Fruit fly (Drosophila melanogaster): ENCODE data around the gene Taf10b.

Gene Taf10b

dm6 chr2L:2734946-2735345 lies 32.7 kb downstream of the Taf10b start (continued):
- 0 out of 3 replicates have a peak, but pooled peaks have one; percentile 43 for TF ChIP-seq row (GFP tag; IDR thresholded peaks at IDR 0.05)
- peak; percentile 44 for TF ChIP-seq pho (GFP tag; optimal IDR thresholded peaks at IDR 0.05)
- TF ChIP-seq Hr39 (optimal IDR thresholded peaks at IDR 0.05): no peak
- TF ChIP-seq zfh1 (GFP tag; IDR thresholded peaks at IDR 0.05): no peak
- TF ChIP-seq ind (GFP tag; optimal IDR thresholded peaks at IDR 0.05): no peak
- TF ChIP-seq CG7357 (GFP tag; IDR thresholded peaks at IDR 0.05): 0 out of 3 replicates have a peak, but pooled peaks have one; percentile 27
- no peak for TF ChIP-seq CG12659 (GFP tag; optimal IDR thresholded peaks at IDR 0.05)
- no peak for TF ChIP-seq NfI (GFP tag; optimal IDR thresholded peaks at IDR 0.05)
- TF ChIP-seq scrt (GFP tag; optimal IDR thresholded peaks at IDR 0.05): no peak
- TF ChIP-seq CG17359 (tag; optimal IDR thresholded peaks at IDR 0.05): no peak
- no peak for TF ChIP-seq Hsf (GFP tag; optimal IDR thresholded peaks at IDR 0.05)
- peak; percentile 17 for TF ChIP-seq CG18619 (GFP tag; optimal IDR thresholded peaks at IDR 0.05)
- TF ChIP-seq Taf1 (GFP tag; IDR thresholded peaks at IDR 0.05): no peak
- no peak for TF ChIP-seq CG6654 (GFP tag; optimal IDR thresholded peaks at IDR 0.05)
- no peak for TF ChIP-seq CG9876 (GFP tag; optimal IDR thresholded peaks at IDR 0.05)
- TF ChIP-seq Ets65A (GFP tag): peak; percentile 43
- no peak for TF ChIP-seq CG10543 (GFP tag; optimal IDR thresholded peaks at IDR 0.05)
- TF ChIP-seq Antp (GFP tag; optimal IDR thresholded peaks at IDR 0.05): peak; percentile 11
- no peak for TF ChIP-seq nmo (GFP tag; optimal IDR thresholded peaks at IDR 0.05)
- TF ChIP-seq Asciz (GFP tag; optimal IDR thresholded peaks at IDR 0.05): no peak
- no peak for TF ChIP-seq CG13894 (tag; optimal IDR thresholded peaks at IDR 0.05)
- no peak for TF ChIP-seq Dad (GFP tag; optimal IDR thresholded peaks at IDR 0.05)
- TF ChIP-seq NC2β (GFP tag; optimal IDR thresholded peaks at IDR 0.05): no peak
- TF ChIP-seq ara (GFP tag; IDR thresholded peaks at IDR 0.05): no peak
- peak; percentile 12 for TF ChIP-seq CHES-1-like (GFP tag; optimal IDR thresholded peaks at IDR 0.05)
- TF ChIP-seq pros (GFP tag; optimal IDR thresholded peaks at IDR 0.05): no peak
- TF ChIP-seq yki (optimal IDR thresholded peaks at IDR 0.05): no peak
- TF ChIP-seq CG2202 (tag; optimal IDR thresholded peaks at IDR 0.05): no peak
- no peak for TF ChIP-seq gcm (GFP tag; optimal IDR thresholded peaks at IDR 0.05)
- TF ChIP-seq CG14710 (tag; optimal IDR thresholded peaks at IDR 0.05): no peak
- no peak for TF ChIP-seq trh (GFP tag; optimal IDR thresholded peaks at IDR 0.05)
- TF ChIP-seq BtbVII (GFP tag; optimal IDR thresholded peaks at IDR 0.05): no peak
- TF ChIP-seq insv (GFP tag; optimal IDR thresholded peaks at IDR 0.05): no peak
- peak; percentile 37 for TF ChIP-seq CG10147 (GFP tag; optimal IDR thresholded peaks at IDR 0.05)
- no peak for TF ChIP-seq wor (GFP tag; IDR thresholded peaks at IDR 0.05)
- no peak for TF ChIP-seq CG15269 (tag; optimal IDR thresholded peaks at IDR 0.05)
- TF ChIP-seq CG11247 (GFP tag; IDR thresholded peaks at IDR 0.05): no peak
- TF ChIP-seq shn (GFP tag; optimal IDR thresholded peaks at IDR 0.05): no peak
- TF ChIP-seq stc (GFP tag; IDR thresholded peaks at IDR 0.05): no peak
- no peak for TF ChIP-seq Sry-δ (GFP tag; optimal IDR thresholded peaks at IDR 0.05)
- no peak for TF ChIP-seq lab (GFP tag; optimal IDR thresholded peaks at IDR 0.05)
- TF ChIP-seq CG12769 (tag; optimal IDR thresholded peaks at IDR 0.05): peak; percentile 47
- no peak for TF ChIP-seq CTCF (GFP tag; optimal IDR thresholded peaks at IDR 0.05)
- TF ChIP-seq CG7963 (GFP tag; IDR thresholded peaks at IDR 0.05; ENCODE audit: partially characterized antibody): no peak
- TF ChIP-seq cas (GFP tag; IDR thresholded peaks at IDR 0.05): no peak
- TF ChIP-seq fd64A (GFP tag; optimal IDR thresholded peaks at IDR 0.05): no peak
- TF ChIP-seq CG10959 (GFP tag; IDR thresholded peaks at IDR 0.05): no peak
- TF ChIP-seq al (GFP tag; IDR thresholded peaks at IDR 0.05): peak; percentile 56; the same call in 1 of the 2 replicates
- TF ChIP-seq CG17361 (GFP tag; IDR thresholded peaks at IDR 0.05): no peak
- no peak for TF ChIP-seq HLH3B (GFP tag; IDR thresholded peaks at IDR 0.05)
- TF ChIP-seq CG1529 (GFP tag; optimal IDR thresholded peaks at IDR 0.05): no peak
- TF ChIP-seq CG7786 (GFP tag; optimal IDR thresholded peaks at IDR 0.05): peak; percentile 21
- no peak for TF ChIP-seq gsb-n (tag; optimal IDR thresholded peaks at IDR 0.05)
- no peak for TF ChIP-seq CG2889 (GFP tag; IDR thresholded peaks at IDR 0.05)

Data from whole organism, embryonic.